Worm (Caenorhabditis elegans) whole organism, L3 larva: ENCODE results near the gene F25D1.5.

Experiments
- R02D3.7 ChIP-seq: fragments of 150-350 bp; optimal IDR thresholded peaks from 2 replicates; lab custom pipeline; 2014; ENCODE audit warnings: missing biosample characterization, missing genetic modification characterization
- aly-2 ChIP-seq: fragments of 150-350 bp; optimal IDR thresholded peaks from 2 replicates; lab custom pipeline; 2014; ENCODE audit warnings: missing biosample characterization, missing genetic modification characterization
- ama-1 ChIP-seq: fragments of 150-350 bp; optimal IDR thresholded peaks from 2 replicates; lab custom pipeline; 2018
- ceh-16 ChIP-seq: sonication (generic microtip); optimal IDR thresholded peaks from 2 replicates; lab custom pipeline; 2017; ENCODE audit warnings: missing biosample characterization, missing genetic modification characterization
- ceh-9 ChIP-seq: sonication (generic microtip); optimal IDR thresholded peaks from 2 replicates; lab custom pipeline; 2018; ENCODE audit warnings: missing biosample characterization, missing genetic modification characterization
- daf-12 ChIP-seq: fragments of 150-350 bp; optimal IDR thresholded peaks from 2 replicates; lab custom pipeline; 2014; ENCODE audit warnings: missing biosample characterization, missing genetic modification reagents, missing genetic modification characterization
- egl-27 ChIP-seq: sonication (generic microtip); optimal IDR thresholded peaks from 4 replicates; lab custom pipeline; 2017; ENCODE audit warnings: missing biosample characterization, missing genetic modification reagents, missing genetic modification characterization
- elt-1 ChIP-seq: fragments of 150-350 bp; optimal IDR thresholded peaks from 2 replicates; lab custom pipeline; 2014; ENCODE audit warnings: missing biosample characterization, missing genetic modification characterization
- elt-2 ChIP-seq: sonication (generic microtip); optimal IDR thresholded peaks from 2 replicates; lab custom pipeline; 2016; ENCODE audit warnings: missing genetic modification reagents, mild to moderate bottlenecking, missing genetic modification characterization, missing compliant biosample characterization
- elt-3 ChIP-seq, 3 experiments: fragments of 150-350 bp in 1 of 3; sonication (generic microtip) in 2 of 3; optimal IDR thresholded peaks; 2 replicates in 2 of 3; 4 replicates in 1 of 3; lab custom pipeline; 2014 to 2017; ENCODE audit warnings: missing biosample characterization in 3 of 3, missing genetic modification characterization in 3 of 3
- fkh-10 ChIP-seq: sonication (generic microtip); optimal IDR thresholded peaks from 2 replicates; lab custom pipeline; 2017; ENCODE audit warnings: missing biosample characterization, missing genetic modification reagents, missing genetic modification characterization
- fkh-2 ChIP-seq: fragments of 150-350 bp; optimal IDR thresholded peaks from 2 replicates; lab custom pipeline; 2014; ENCODE audit warnings: missing biosample characterization, missing genetic modification reagents, missing genetic modification characterization
- jun-1 ChIP-seq: fragments of 150-350 bp; optimal IDR thresholded peaks from 2 replicates; lab custom pipeline; 2014; ENCODE audit warnings: missing biosample characterization, missing genetic modification reagents, missing genetic modification characterization
- lsy-12 ChIP-seq: sonication (generic microtip); optimal IDR thresholded peaks from 2 replicates; lab custom pipeline; 2016; ENCODE audit warnings: mild to moderate bottlenecking, missing genetic modification characterization, missing compliant biosample characterization
- mml-1 ChIP-seq: fragments of 150-350 bp; sonication (generic microtip); optimal IDR thresholded peaks from 3 replicates; lab custom pipeline; 2014; ENCODE audit warnings: missing biosample characterization, missing genetic modification characterization
- nfya-1 ChIP-seq: sonication (generic microtip); optimal IDR thresholded peaks from 2 replicates; lab custom pipeline; 2017; ENCODE audit warnings: missing genetic modification characterization, mild to moderate bottlenecking, missing compliant biosample characterization, antibody characterized with exemption, moderate library complexity; ENCODE audit not compliant: insufficient read depth
- nhr-11 ChIP-seq: fragments of 150-350 bp; optimal IDR thresholded peaks from 2 replicates; lab custom pipeline; 2014; ENCODE audit warnings: missing biosample characterization, missing genetic modification characterization
- nhr-23 ChIP-seq: fragments of 150-350 bp; optimal IDR thresholded peaks from 2 replicates; lab custom pipeline; 2014; ENCODE audit warnings: missing biosample characterization, missing genetic modification reagents, missing genetic modification characterization
- nhr-237 ChIP-seq: fragments of 150-350 bp; optimal IDR thresholded peaks from 2 replicates; lab custom pipeline; 2014; ENCODE audit warnings: missing biosample characterization, missing genetic modification characterization
- nhr-25 ChIP-seq: sonication (generic microtip); optimal IDR thresholded peaks from 2 replicates; lab custom pipeline; 2017; ENCODE audit warnings: missing biosample characterization, missing genetic modification characterization
- nhr-28 ChIP-seq: fragments of 150-350 bp; optimal IDR thresholded peaks from 2 replicates; lab custom pipeline; 2014; ENCODE audit warnings: missing biosample characterization, missing genetic modification characterization
- nhr-43 ChIP-seq: sonication (generic microtip); optimal IDR thresholded peaks from 2 replicates; lab custom pipeline; 2016; ENCODE audit warnings: mild to moderate bottlenecking, missing genetic modification characterization, missing compliant biosample characterization; ENCODE audit not compliant: poor library complexity, severe bottlenecking
- nhr-76 ChIP-seq: fragments of 150-350 bp; sonication (generic microtip); optimal IDR thresholded peaks from 5 replicates; lab custom pipeline; 2014; ENCODE audit warnings: missing biosample characterization, missing genetic modification characterization
- nhr-77 ChIP-seq: fragments of 150-350 bp; optimal IDR thresholded peaks from 2 replicates; lab custom pipeline; 2014; ENCODE audit warnings: missing biosample characterization, missing genetic modification characterization
- pha-4 ChIP-seq: fragments of 150-350 bp; optimal IDR thresholded peaks from 2 replicates; lab custom pipeline; 2014; ENCODE audit warnings: missing biosample characterization, missing genetic modification reagents, missing genetic modification characterization
- pqm-1 ChIP-seq: fragments of 150-350 bp; optimal IDR thresholded peaks from 2 replicates; lab custom pipeline; 2017; ENCODE audit warnings: missing biosample characterization, missing genetic modification characterization, inconsistent platforms
- sea-2 ChIP-seq: fragments of 150-350 bp; sonication (generic microtip); optimal IDR thresholded peaks from 4 replicates; lab custom pipeline; 2014; ENCODE audit warnings: missing biosample characterization, missing genetic modification reagents, missing genetic modification characterization
- skn-1 ChIP-seq: fragments of 150-350 bp; optimal IDR thresholded peaks from 2 replicates; lab custom pipeline; 2014; ENCODE audit warnings: missing biosample characterization, missing genetic modification characterization
- tbx-2 ChIP-seq: sonication (generic microtip); optimal IDR thresholded peaks from 2 replicates; lab custom pipeline; 2016; ENCODE audit warnings: mild to moderate bottlenecking, missing genetic modification characterization, missing compliant biosample characterization
- unc-39 ChIP-seq: sonication (generic microtip); optimal IDR thresholded peaks from 4 replicates; lab custom pipeline; 2017; ENCODE audit warnings: missing biosample characterization, missing genetic modification characterization
- unc-62 ChIP-seq: fragments of 150-350 bp; sonication (generic microtip); optimal IDR thresholded peaks from 4 replicates; lab custom pipeline; 2014; ENCODE audit warnings: missing biosample characterization, missing genetic modification reagents, missing genetic modification characterization
- zag-1 ChIP-seq: fragments of 150-350 bp; optimal IDR thresholded peaks from 2 replicates; lab custom pipeline; 2014; ENCODE audit warnings: missing biosample characterization, missing genetic modification characterization
- ztf-11 ChIP-seq: fragments of 150-350 bp; optimal IDR thresholded peaks from 2 replicates; lab custom pipeline; 2014; ENCODE audit warnings: missing biosample characterization, missing genetic modification characterization

Gene F25D1.5

ce11 chrV:10564140-10564539, 17.6 kb upstream of the F25D1.5 start:
- TF ChIP-seq R02D3.7 (tag; lab: Kevin White, UChicago) (no peak), nhr-28 (tag; lab: Kevin White, UChicago) (no peak), ceh-16 (no peak), sea-2 (no peak), ztf-11 (no peak), elt-1 (tag; lab: Kevin White, UChicago) (no peak), fkh-10 (GFP tag; lab: Kevin White, UChicago) (no peak), ama-1 (lab: Kevin White, UChicago) (no peak)

ce11 chrV:10562817-10563216, 16.2 kb upstream of the F25D1.5 start:
- TF ChIP-seq aly-2 (tag; lab: Kevin White, UChicago) (no peak), pqm-1 (tag; lab: Kevin White, UChicago) (peak; percentile 49), elt-2 (tag; lab: Kevin White, UChicago) (peak; percentile 81), skn-1 (tag; lab: Kevin White, UChicago) (peak; percentile 27), ztf-11 (no peak)

- TF ChIP-seq unc-39 (tag; lab: Kevin White, UChicago): no peak
- no peak for TF ChIP-seq tbx-2 (tag; lab: Kevin White, UChicago)
- no peak for TF ChIP-seq nhr-23 (tag; lab: Kevin White, UChicago)
- TF ChIP-seq ceh-9: no peak
- no peak for TF ChIP-seq jun-1 (tag; lab: Kevin White, UChicago)
- no peak for TF ChIP-seq nhr-77 (tag; lab: Kevin White, UChicago)
- no peak for TF ChIP-seq nhr-11 (tag; lab: Kevin White, UChicago)
- TF ChIP-seq egl-27: no peak
- TF ChIP-seq fkh-10 (GFP tag; lab: Kevin White, UChicago): no peak
Measured at ce11 chrV:10561632-10562031, 15.0 kb upstream of the F25D1.5 start.

- TF ChIP-seq fkh-2 (tag; lab: Kevin White, UChicago): no peak
- TF ChIP-seq ceh-9: no peak
- no peak for TF ChIP-seq unc-62 (GFP tag; lab: Kevin White, UChicago)
- TF ChIP-seq zag-1 (tag; lab: Kevin White, UChicago): no peak
- no peak for TF ChIP-seq fkh-10 (GFP tag; lab: Kevin White, UChicago)
- no peak for TF ChIP-seq pha-4 (tag; lab: Kevin White, UChicago)
- no peak for TF ChIP-seq egl-27
- no peak for TF ChIP-seq nhr-43 (tag; lab: Kevin White, UChicago)
- TF ChIP-seq nhr-11 (tag; lab: Kevin White, UChicago): no peak
Measured at ce11 chrV:10560621-10561020, 14.0 kb upstream of the F25D1.5 start, which contains the start of gene col-152. col-152 (plus strand) TSS chrV:10560921.

- no peak for TF ChIP-seq nfya-1 (tag; lab: Kevin White, UChicago)
- no peak for TF ChIP-seq nhr-23 (tag; lab: Kevin White, UChicago)
- no peak for TF ChIP-seq nhr-43 (tag; lab: Kevin White, UChicago)
- no peak for TF ChIP-seq daf-12 (tag; lab: Kevin White, UChicago)
- TF ChIP-seq elt-2 (tag; lab: Kevin White, UChicago): no peak
- no peak for TF ChIP-seq nhr-237
- TF ChIP-seq ztf-11: no peak
- no peak for TF ChIP-seq aly-2 (tag; lab: Kevin White, UChicago)
- TF ChIP-seq mml-1: no peak
- TF ChIP-seq, all 47 proteins: peak for 0
Measured at ce11 chrV:10557676-10558075, 11.1 kb upstream of the F25D1.5 start, which contains the start of gene best-14. best-14 (plus strand) TSS chrV:10557976.

- no peak for TF ChIP-seq elt-2 (tag; lab: Kevin White, UChicago)
- TF ChIP-seq zag-1 (tag; lab: Kevin White, UChicago): no peak
- no peak for TF ChIP-seq skn-1 (tag; lab: Kevin White, UChicago)
- TF ChIP-seq elt-3 (tag; optimal IDR thresholded peaks at IDR 0.05; lab: Kevin White, UChicago): peak in 1 of 3 experiments; percentile 55
- peak; percentile 40 for TF ChIP-seq nhr-23 (tag; lab: Kevin White, UChicago)
- no peak for TF ChIP-seq nhr-76 (tag; lab: Kevin White, UChicago)
- TF ChIP-seq fkh-2 (tag; lab: Kevin White, UChicago): no peak
- TF ChIP-seq lsy-12 (tag; lab: Kevin White, UChicago): no peak
- TF ChIP-seq nhr-25: peak; percentile 24
Measured at ce11 chrV:10557094-10557493, 10.5 kb upstream of the F25D1.5 start.
